Worm (Caenorhabditis elegans) whole organism, L2 larva: ENCODE data around the gene fbxb-53.
A peak's percentile ranks its signal among the peaks of the same experiment; 100 is the strongest.

ENCODE experiments used
- C34F6.9 ChIP-seq: fragments of 150-350 bp; optimal IDR thresholded peaks from 2 replicates; lab custom pipeline; 2014; ENCODE audit warnings: missing biosample characterization, missing genetic modification characterization
- F13H6.1 ChIP-seq: sonication (generic microtip); optimal IDR thresholded peaks from 2 replicates; lab custom pipeline; 2016; ENCODE audit warnings: missing genetic modification characterization, missing compliant biosample characterization
- R02D3.7 ChIP-seq: fragments of 150-350 bp; optimal IDR thresholded peaks from 2 replicates; lab custom pipeline; 2014; ENCODE audit warnings: missing biosample characterization, missing genetic modification characterization
- ZK546.5 ChIP-seq: sonication (generic microtip); optimal IDR thresholded peaks from 2 replicates; lab custom pipeline; 2017; ENCODE audit warnings: missing biosample characterization, missing genetic modification characterization
- alr-1 ChIP-seq: fragments of 150-350 bp; optimal IDR thresholded peaks from 2 replicates; lab custom pipeline; 2014; ENCODE audit warnings: missing biosample characterization, missing genetic modification characterization
- aly-2 ChIP-seq: fragments of 150-350 bp; optimal IDR thresholded peaks from 2 replicates; lab custom pipeline; 2014; ENCODE audit warnings: missing biosample characterization, missing genetic modification characterization
- ama-1 ChIP-seq: fragments of 150-350 bp; optimal IDR thresholded peaks from 2 replicates; lab custom pipeline; 2018; ENCODE audit warnings: inconsistent platforms
- ceh-16 ChIP-seq: fragments of 150-350 bp; optimal IDR thresholded peaks from 2 replicates; lab custom pipeline; 2014; ENCODE audit warnings: missing biosample characterization, missing genetic modification characterization
- crh-2 ChIP-seq: sonication (generic microtip); optimal IDR thresholded peaks from 2 replicates; lab custom pipeline; 2017; ENCODE audit warnings: missing biosample characterization, missing genetic modification characterization
- egl-27 ChIP-seq: sonication (generic microtip); optimal IDR thresholded peaks from 3 replicates; lab custom pipeline; 2017; ENCODE audit warnings: missing biosample characterization, missing genetic modification reagents, missing genetic modification characterization
- elt-1 ChIP-seq: fragments of 150-350 bp; optimal IDR thresholded peaks from 2 replicates; lab custom pipeline; 2014; ENCODE audit warnings: missing biosample characterization, missing genetic modification characterization
- elt-3 ChIP-seq: sonication (generic microtip); optimal IDR thresholded peaks from 2 replicates; lab custom pipeline; 2017; ENCODE audit warnings: missing biosample characterization, missing genetic modification characterization
- fos-1 ChIP-seq: fragments of 150-350 bp; optimal IDR thresholded peaks from 2 replicates; lab custom pipeline; 2014; ENCODE audit warnings: missing biosample characterization, missing genetic modification characterization
- gmeb-1 ChIP-seq: fragments of 150-350 bp; optimal IDR thresholded peaks from 2 replicates; lab custom pipeline; 2014; ENCODE audit warnings: missing biosample characterization, missing genetic modification characterization
- lin-11 ChIP-seq: fragments of 150-350 bp; sonication (generic microtip); optimal IDR thresholded peaks from 2 replicates; lab custom pipeline; 2014; ENCODE audit warnings: missing biosample characterization, missing genetic modification characterization, inconsistent platforms, mixed read lengths
- lin-13 ChIP-seq: fragments of 150-350 bp; optimal IDR thresholded peaks from 2 replicates; lab custom pipeline; 2014; ENCODE audit warnings: missing biosample characterization, missing genetic modification reagents, missing genetic modification characterization
- lin-39 ChIP-seq: fragments of 150-350 bp; optimal IDR thresholded peaks from 2 replicates; lab custom pipeline; 2014; ENCODE audit warnings: missing biosample characterization, missing genetic modification reagents, missing genetic modification characterization
- lsy-2 ChIP-seq, 2 experiments: fragments of 150-350 bp in 1 of 2; sonication (generic microtip) in 1 of 2; optimal IDR thresholded peaks; 2 replicates each; lab custom pipeline; 2014 to 2017; ENCODE audit warnings: missing biosample characterization in 2 of 2, missing genetic modification characterization in 2 of 2
- mbf-1 ChIP-seq: sonication (generic microtip); optimal IDR thresholded peaks from 2 replicates; lab custom pipeline; 2017; ENCODE audit warnings: missing biosample characterization, missing genetic modification characterization
- mdl-1 ChIP-seq, 2 experiments: fragments of 150-350 bp in 1 of 2; sonication (generic microtip) in 1 of 2; optimal IDR thresholded peaks; 2 replicates each; lab custom pipeline; 2017; ENCODE audit warnings: missing biosample characterization in 2 of 2, missing genetic modification characterization in 2 of 2
- nhr-10 ChIP-seq: sonication (generic microtip); optimal IDR thresholded peaks from 2 replicates; lab custom pipeline; 2017; ENCODE audit warnings: missing biosample characterization, missing genetic modification characterization
- nhr-12 ChIP-seq: fragments of 150-350 bp; optimal IDR thresholded peaks from 2 replicates; lab custom pipeline; 2014; ENCODE audit warnings: missing biosample characterization, missing genetic modification characterization
- nhr-129 ChIP-seq: fragments of 150-350 bp; optimal IDR thresholded peaks from 2 replicates; lab custom pipeline; 2014; ENCODE audit warnings: missing biosample characterization, missing genetic modification characterization
- nhr-21 ChIP-seq: fragments of 150-350 bp; optimal IDR thresholded peaks from 2 replicates; lab custom pipeline; 2014; ENCODE audit warnings: missing biosample characterization, missing genetic modification characterization
- nhr-23 ChIP-seq: fragments of 150-350 bp; optimal IDR thresholded peaks from 2 replicates; lab custom pipeline; 2014; ENCODE audit warnings: missing biosample characterization, missing genetic modification reagents, missing genetic modification characterization
- nhr-25 ChIP-seq: fragments of 150-350 bp; sonication (generic microtip); optimal IDR thresholded peaks from 3 replicates; lab custom pipeline; 2014; ENCODE audit warnings: missing biosample characterization, missing genetic modification characterization
- nhr-6 ChIP-seq: fragments of 150-350 bp; optimal IDR thresholded peaks from 2 replicates; lab custom pipeline; 2014; ENCODE audit warnings: missing biosample characterization, missing genetic modification characterization
- nhr-77 ChIP-seq: fragments of 150-350 bp; optimal IDR thresholded peaks from 2 replicates; lab custom pipeline; 2014; ENCODE audit warnings: missing biosample characterization, missing genetic modification characterization
- sem-4 ChIP-seq: fragments of 150-350 bp; optimal IDR thresholded peaks from 2 replicates; lab custom pipeline; 2014; ENCODE audit warnings: missing biosample characterization, missing genetic modification reagents, missing genetic modification characterization
- snpc-4 ChIP-seq: fragments of 150-350 bp; optimal IDR thresholded peaks from 2 replicates; lab custom pipeline; 2014; ENCODE audit warnings: missing biosample characterization, missing genetic modification characterization
- unc-39 ChIP-seq: fragments of 150-350 bp; optimal IDR thresholded peaks from 2 replicates; lab custom pipeline; 2014; ENCODE audit warnings: missing biosample characterization, missing genetic modification characterization
- unc-62 ChIP-seq: fragments of 150-350 bp; optimal IDR thresholded peaks from 2 replicates; lab custom pipeline; 2014; ENCODE audit warnings: missing biosample characterization, missing genetic modification reagents, missing genetic modification characterization
- zag-1 ChIP-seq: fragments of 150-350 bp; optimal IDR thresholded peaks from 2 replicates; lab custom pipeline; 2014; ENCODE audit warnings: missing biosample characterization, missing genetic modification characterization
- ztf-4 ChIP-seq: fragments of 150-350 bp; optimal IDR thresholded peaks from 2 replicates; lab custom pipeline; 2014; ENCODE audit warnings: missing biosample characterization, missing genetic modification characterization

Gene fbxb-53

ce11 chrII:1759602-1760001, 2.9 kb downstream of the fbxb-53 start, which contains the start of gene F36H5.18:
TSS of gene F36H5.18 (plus strand) at chrII:1759902.
- TF ChIP-seq nhr-10 (tag; lab: Kevin White, UChicago) = no peak
- no peak for TF ChIP-seq nhr-25 (tag; lab: Kevin White, UChicago)
- TF ChIP-seq nhr-77 (tag; lab: Kevin White, UChicago) = no peak
- no peak for TF ChIP-seq mbf-1 (tag; lab: Kevin White, UChicago)
- no peak for TF ChIP-seq nhr-23 (tag; lab: Kevin White, UChicago)
- TF ChIP-seq lin-11 (tag; lab: Kevin White, UChicago) = no peak
- TF ChIP-seq elt-1 (tag; lab: Kevin White, UChicago) = no peak
- no peak for TF ChIP-seq egl-27 (tag; lab: Kevin White, UChicago)
- no peak for TF ChIP-seq R02D3.7 (tag; lab: Kevin White, UChicago)
- TF ChIP-seq sem-4 = no peak
- TF ChIP-seq crh-2 (tag; lab: Kevin White, UChicago) = no peak
- TF ChIP-seq nhr-21 (tag; lab: Kevin White, UChicago) = no peak
- TF ChIP-seq gmeb-1 (tag; lab: Kevin White, UChicago) = no peak
- TF ChIP-seq lin-39 (tag; lab: Kevin White, UChicago) = no peak
- TF ChIP-seq F13H6.1 = no peak

- TF ChIP-seq unc-39 (tag; lab: Kevin White, UChicago) = no peak
- TF ChIP-seq elt-1 (tag; lab: Kevin White, UChicago) = no peak
- TF ChIP-seq nhr-6 (tag; lab: Kevin White, UChicago) = no peak
- no peak for TF ChIP-seq nhr-21 (tag; lab: Kevin White, UChicago)
- no peak for TF ChIP-seq nhr-10 (tag; lab: Kevin White, UChicago)
- no peak for TF ChIP-seq F13H6.1
- TF ChIP-seq nhr-129 (tag; lab: Kevin White, UChicago) = no peak
- no peak for TF ChIP-seq nhr-77 (tag; lab: Kevin White, UChicago)
- TF ChIP-seq mdl-1 (tag; optimal IDR thresholded peaks at IDR 0.05; lab: Kevin White, UChicago) = no peak
- TF ChIP-seq zag-1 (tag; lab: Kevin White, UChicago) = no peak
- no peak for TF ChIP-seq gmeb-1 (tag; lab: Kevin White, UChicago)
These were observed 4.9 kb downstream of the fbxb-53 start, which contains the start of gene F36H5.4 for ce11 chrII:1761564-1761963. TSS of gene F36H5.4 (plus strand) at chrII:1761864.

ce11 chrII:1763072-1763471, 6.4 kb downstream of the fbxb-53 start, which contains the start of gene math-28:
TSS of gene math-28 (plus strand) at chrII:1763372.
- TF ChIP-seq mdl-1 (tag; optimal IDR thresholded peaks at IDR 0.05; lab: Kevin White, UChicago) (no peak), lin-11 (tag; lab: Kevin White, UChicago) (no peak), unc-39 (tag; lab: Kevin White, UChicago) (no peak), C34F6.9 (tag; lab: Kevin White, UChicago) (no peak), unc-62 (GFP tag; lab: Kevin White, UChicago) (no peak), ZK546.5 (tag; lab: Kevin White, UChicago) (no peak), ceh-16 (tag; lab: Kevin White, UChicago) (no peak), ztf-4 (tag; lab: Kevin White, UChicago) (no peak), nhr-12 (tag; lab: Kevin White, UChicago) (no peak)

- TF ChIP-seq snpc-4 (tag; lab: Kevin White, UChicago) = no peak
- no peak for TF ChIP-seq alr-1
- TF ChIP-seq lin-13 = no peak
- no peak for TF ChIP-seq ztf-4 (tag; lab: Kevin White, UChicago)
- no peak for TF ChIP-seq lsy-2 (tag; optimal IDR thresholded peaks at IDR 0.05; lab: Kevin White, UChicago)
- TF ChIP-seq aly-2 (tag; lab: Kevin White, UChicago) = no peak
- TF ChIP-seq ama-1 (lab: Kevin White, UChicago) = no peak
- TF ChIP-seq zag-1 (tag; lab: Kevin White, UChicago) = no peak
- TF ChIP-seq ceh-16 (tag; lab: Kevin White, UChicago) = no peak
- no peak for TF ChIP-seq nhr-77 (tag; lab: Kevin White, UChicago)
- TF ChIP-seq R02D3.7 (tag; lab: Kevin White, UChicago) = no peak
- no peak for TF ChIP-seq C34F6.9 (tag; lab: Kevin White, UChicago)
- no peak for TF ChIP-seq fos-1
- TF ChIP-seq elt-3 (tag; lab: Kevin White, UChicago) = no peak
These were observed 10.0 kb downstream of the fbxb-53 start for ce11 chrII:1766715-1767114.

ce11 chrII:1767458-1767857, 10.8 kb downstream of the fbxb-53 start:
- TF ChIP-seq fos-1 = peak; percentile 34
